Fruit fly (Drosophila melanogaster) whole organism, embryonic: Measurements from ENCODE around the gene Nph.

Experiments used
- Ada2b ChIP-seq: fragments of 200-800 bp; sonication (Bioruptor generic); IDR thresholded peaks from 2 replicates; pipeline ENCODE4 v1.3.6; 2022; ENCODE audit warnings: missing biosample characterization, missing genetic modification characterization
- C15 ChIP-seq: fragments of 200-800 bp; sonication (Bioruptor generic); IDR thresholded peaks from 3 replicates; pipeline ENCODE4 v1.3.6; 2022; ENCODE audit warnings: missing biosample characterization, missing genetic modification characterization
- CG12071 ChIP-seq: fragments of 200-800 bp; sonication (Bioruptor generic); optimal IDR thresholded peaks from 3 replicates; lab custom pipeline; 2018; ENCODE audit warnings: missing biosample characterization, mild to moderate bottlenecking, missing genetic modification characterization
- CG12104 ChIP-seq: fragments of 200-800 bp; sonication (Bioruptor generic); optimal IDR thresholded peaks from 3 replicates; lab custom pipeline; 2016; ENCODE audit warnings: missing biosample characterization, missing genetic modification characterization
- CG13296 ChIP-seq: fragments of 200-800 bp; sonication (Bioruptor generic); optimal IDR thresholded peaks from 3 replicates; lab custom pipeline; 2018; ENCODE audit warnings: missing biosample characterization, mild to moderate bottlenecking, missing genetic modification characterization
- CG13624 ChIP-seq: fragments of 200-800 bp; sonication (Bioruptor generic); optimal IDR thresholded peaks from 2 replicates; lab custom pipeline; 2016; ENCODE audit warnings: missing biosample characterization, missing genetic modification characterization
- CG14441 ChIP-seq: fragments of 200-800 bp; sonication (Bioruptor generic); IDR thresholded peaks from 2 replicates; pipeline ENCODE4 v1.3.6; 2022; ENCODE audit warnings: missing biosample characterization, missing genetic modification characterization
- CG14860 ChIP-seq: fragments of 200-800 bp; sonication (Bioruptor generic); IDR thresholded peaks from 3 replicates; pipeline ENCODE4 v1.3.6; 2022; ENCODE audit warnings: missing biosample characterization, missing genetic modification characterization; ENCODE audit not compliant: partially characterized antibody
- CG17385 ChIP-seq: fragments of 200-800 bp; sonication (Bioruptor generic); optimal IDR thresholded peaks from 3 replicates; lab custom pipeline; 2018; ENCODE audit warnings: missing biosample characterization, mild to moderate bottlenecking, missing genetic modification characterization
- CG18764 ChIP-seq: fragments of 200-800 bp; sonication (Bioruptor generic); optimal IDR thresholded peaks from 3 replicates; lab custom pipeline; 2016; ENCODE audit warnings: missing biosample characterization, missing genetic modification characterization
- CG30431 ChIP-seq: fragments of 200-800 bp; sonication (Bioruptor generic); optimal IDR thresholded peaks from 2 replicates; lab custom pipeline; 2017; ENCODE audit warnings: missing biosample characterization, missing genetic modification characterization
- CG3726 ChIP-seq: fragments of 200-800 bp; sonication (Bioruptor generic); IDR thresholded peaks from 3 replicates; pipeline ENCODE4, ENCODE4 v1.3.6; 2022; ENCODE audit warnings: missing biosample characterization, missing genetic modification characterization
- CG6813 ChIP-seq: fragments of 200-800 bp; sonication (Bioruptor generic); optimal IDR thresholded peaks from 2 replicates; lab custom pipeline; 2017; ENCODE audit warnings: missing biosample characterization, missing genetic modification characterization, mild to moderate bottlenecking, moderate library complexity, missing genetic modification reagents
- CG6854 ChIP-seq: fragments of 200-800 bp; sonication (Bioruptor generic); optimal IDR thresholded peaks from 3 replicates; lab custom pipeline; 2017; ENCODE audit warnings: missing biosample characterization, mild to moderate bottlenecking, missing genetic modification characterization
- CG8290 ChIP-seq, 3 experiments: fragments of 200-800 bp; sonication (Bioruptor generic); optimal IDR thresholded peaks; 2 replicates each; lab custom pipeline; 2016 to 2019; ENCODE audit warnings: missing biosample characterization in 3 of 3, missing genetic modification characterization in 3 of 3, mild to moderate bottlenecking in 2 of 3, moderate library complexity in 1 of 3
- CG9727 ChIP-seq: fragments of 200-800 bp; sonication (Bioruptor generic); optimal IDR thresholded peaks from 3 replicates; lab custom pipeline; 2017; ENCODE audit warnings: missing biosample characterization, mild to moderate bottlenecking, missing genetic modification characterization
- CG9797 ChIP-seq: fragments of 200-800 bp; sonication (Bioruptor generic); optimal IDR thresholded peaks from 3 replicates; lab custom pipeline; 2018; ENCODE audit warnings: missing biosample characterization, mild to moderate bottlenecking, missing genetic modification characterization
- CG9817 ChIP-seq: fragments of 200-800 bp; sonication (Bioruptor generic); optimal IDR thresholded peaks from 2 replicates; lab custom pipeline; 2018; ENCODE audit warnings: missing biosample characterization, mild to moderate bottlenecking, missing genetic modification characterization, moderate library complexity
- CkIIα-i1 ChIP-seq: fragments of 200-800 bp; sonication (Bioruptor generic); IDR thresholded peaks from 2 replicates; pipeline ENCODE4 v1.3.6; 2022; ENCODE audit warnings: missing biosample characterization, missing genetic modification characterization
- D19A ChIP-seq: fragments of 200-800 bp; optimal IDR thresholded peaks from 3 replicates; lab custom pipeline; 2019; ENCODE audit warnings: missing biosample characterization, mild to moderate bottlenecking, missing genetic modification characterization, moderate library complexity
- D19B ChIP-seq: fragments of 200-800 bp; sonication (Bioruptor generic); optimal IDR thresholded peaks from 2 replicates; lab custom pipeline; 2017; ENCODE audit warnings: missing biosample characterization, mild to moderate bottlenecking, missing genetic modification characterization
- Dip2 ChIP-seq: fragments of 200-800 bp; sonication (Bioruptor generic); IDR thresholded peaks from 2 replicates; pipeline ENCODE4 v1.3.6; 2022; ENCODE audit warnings: missing biosample characterization, missing genetic modification characterization
- Ets65A ChIP-seq: fragments of 200-800 bp; sonication (Bioruptor generic); peaks from one replicate; lab custom pipeline; 2016; ENCODE audit warnings: missing biosample characterization, missing genetic modification characterization
- Lim3 ChIP-seq: fragments of 200-800 bp; sonication (Bioruptor generic); IDR thresholded peaks from 2 replicates; pipeline ENCODE4 v1.3.6; 2022; ENCODE audit warnings: missing biosample characterization, missing genetic modification characterization
- Mrtf ChIP-seq: fragments of 200-800 bp; sonication (Bioruptor generic); IDR thresholded peaks from 3 replicates; pipeline ENCODE4 v1.3.6; 2022; ENCODE audit warnings: missing biosample characterization, missing genetic modification characterization
- Sox100B ChIP-seq: fragments of 200-800 bp; sonication (Bioruptor generic); optimal IDR thresholded peaks from 3 replicates; lab custom pipeline; 2018; ENCODE audit warnings: missing biosample characterization, mild to moderate bottlenecking, missing genetic modification characterization
- Ssrp ChIP-seq: fragments of 200-800 bp; sonication (Bioruptor generic); optimal IDR thresholded peaks from 2 replicates; lab custom pipeline; 2018; ENCODE audit warnings: missing biosample characterization, mild to moderate bottlenecking, missing genetic modification characterization, moderate library complexity
- Usf ChIP-seq: fragments of 200-800 bp; sonication (Bioruptor generic); optimal IDR thresholded peaks from 2 replicates; lab custom pipeline; 2017; ENCODE audit warnings: missing genotype, missing biosample characterization, missing genetic modification characterization
- YL-1 ChIP-seq: fragments of 200-800 bp; sonication (Bioruptor generic); optimal IDR thresholded peaks from 3 replicates; lab custom pipeline; 2017; ENCODE audit warnings: missing biosample characterization, mild to moderate bottlenecking, missing genetic modification characterization
- aop ChIP-seq: fragments of 200-800 bp; sonication (Bioruptor generic); IDR thresholded peaks from 2 replicates; pipeline ENCODE4 v1.3.6; 2022; ENCODE audit warnings: missing biosample characterization, missing genetic modification characterization
- da ChIP-seq: fragments of 200-800 bp; sonication (Bioruptor generic); optimal IDR thresholded peaks from 2 replicates; lab custom pipeline; 2016; ENCODE audit warnings: missing biosample characterization, missing genetic modification characterization
- ems ChIP-seq: fragments of 200-800 bp; sonication (Bioruptor generic); optimal IDR thresholded peaks from 3 replicates; lab custom pipeline; 2016; ENCODE audit warnings: missing biosample characterization, missing genetic modification characterization
- eyg ChIP-seq: fragments of 200-800 bp; sonication (Bioruptor generic); optimal IDR thresholded peaks from 3 replicates; lab custom pipeline; 2016; ENCODE audit warnings: missing biosample characterization, missing genetic modification characterization
- gcm ChIP-seq: fragments of 200-800 bp; sonication (Bioruptor generic); optimal IDR thresholded peaks from 2 replicates; lab custom pipeline; 2019; ENCODE audit warnings: missing biosample characterization, mild to moderate bottlenecking, missing genetic modification characterization, moderate library complexity
- jumu ChIP-seq: fragments of 200-800 bp; sonication (Bioruptor generic); optimal IDR thresholded peaks from 3 replicates; lab custom pipeline; 2016; ENCODE audit warnings: missing biosample characterization, missing genetic modification characterization
- kah ChIP-seq: fragments of 200-800 bp; sonication (Bioruptor generic); optimal IDR thresholded peaks from 2 replicates; lab custom pipeline; 2018; ENCODE audit warnings: missing biosample characterization, mild to moderate bottlenecking, missing genetic modification characterization
- nau ChIP-seq: fragments of 200-800 bp; sonication (Bioruptor generic); optimal IDR thresholded peaks from 3 replicates; lab custom pipeline; 2017; ENCODE audit warnings: missing biosample characterization, mild to moderate bottlenecking, missing genetic modification characterization, missing genetic modification reagents
- nmo ChIP-seq: fragments of 200-800 bp; sonication (Bioruptor generic); optimal IDR thresholded peaks from 2 replicates; lab custom pipeline; 2018; ENCODE audit warnings: missing biosample characterization, mild to moderate bottlenecking, missing genetic modification characterization, moderate library complexity
- p53 ChIP-seq: fragments of 200-800 bp; sonication (Bioruptor generic); optimal IDR thresholded peaks from 2 replicates; lab custom pipeline; 2016; ENCODE audit warnings: missing biosample characterization, missing genetic modification characterization
- prd ChIP-seq, 3 experiments: fragments of >200 bp in 2 of 3; fragments of 200-800 bp in 1 of 3; sonication (Bioruptor generic) in 1 of 3; optimal IDR thresholded peaks in 2 of 3; IDR thresholded peaks in 1 of 3; 2 replicates in 2 of 3; 3 replicates in 1 of 3; pipeline versions ENCODE4 v1.3.6 to Lab custom; 2017 to 2022; ENCODE audit warnings: missing biosample characterization in 1 of 3, missing genetic modification characterization in 1 of 3
- row ChIP-seq: fragments of 200-800 bp; sonication (Bioruptor generic); IDR thresholded peaks from 3 replicates; pipeline ENCODE4 v1.3.6; 2022; ENCODE audit warnings: missing biosample characterization, missing genetic modification characterization
- stwl ChIP-seq: fragments of 200-800 bp; sonication (Bioruptor generic); optimal IDR thresholded peaks from 3 replicates; lab custom pipeline; 2018; ENCODE audit warnings: missing biosample characterization, mild to moderate bottlenecking, missing genetic modification characterization, moderate library complexity
- tgo ChIP-seq: fragments of 200-800 bp; sonication (Bioruptor generic); IDR thresholded peaks from 3 replicates; pipeline ENCODE4 v1.3.6; 2022; ENCODE audit warnings: missing biosample characterization, missing genetic modification characterization
- tin ChIP-seq: fragments of 200-800 bp; sonication (Bioruptor generic); optimal IDR thresholded peaks from 3 replicates; lab custom pipeline; 2016; ENCODE audit warnings: missing biosample characterization, missing genetic modification characterization
- trem ChIP-seq: fragments of 200-800 bp; optimal IDR thresholded peaks from 3 replicates; lab custom pipeline; 2019; ENCODE audit warnings: missing biosample characterization, mild to moderate bottlenecking, missing genetic modification characterization, moderate library complexity
- trh ChIP-seq: fragments of 200-800 bp; sonication (Bioruptor generic); optimal IDR thresholded peaks from 2 replicates; lab custom pipeline; 2016; ENCODE audit warnings: missing biosample characterization, missing genetic modification characterization
- twi ChIP-seq: fragments of 200-800 bp; optimal IDR thresholded peaks from 2 replicates; lab custom pipeline; 2019; ENCODE audit warnings: missing biosample characterization, mild to moderate bottlenecking, missing genetic modification characterization, moderate library complexity
- tx ChIP-seq: fragments of 200-800 bp; sonication (Bioruptor generic); optimal IDR thresholded peaks from 2 replicates; lab custom pipeline; 2016; ENCODE audit warnings: missing biosample characterization, missing genetic modification characterization
- unpg ChIP-seq: fragments of 200-800 bp; sonication (Bioruptor generic); optimal IDR thresholded peaks from 3 replicates; lab custom pipeline; 2018; ENCODE audit warnings: missing biosample characterization, mild to moderate bottlenecking, missing genetic modification characterization, moderate library complexity
- zfh2 ChIP-seq: fragments of 200-800 bp; sonication (Bioruptor generic); optimal IDR thresholded peaks from 2 replicates; lab custom pipeline; 2016; ENCODE audit warnings: missing biosample characterization, missing genetic modification characterization

The Nph gene

DNA sequence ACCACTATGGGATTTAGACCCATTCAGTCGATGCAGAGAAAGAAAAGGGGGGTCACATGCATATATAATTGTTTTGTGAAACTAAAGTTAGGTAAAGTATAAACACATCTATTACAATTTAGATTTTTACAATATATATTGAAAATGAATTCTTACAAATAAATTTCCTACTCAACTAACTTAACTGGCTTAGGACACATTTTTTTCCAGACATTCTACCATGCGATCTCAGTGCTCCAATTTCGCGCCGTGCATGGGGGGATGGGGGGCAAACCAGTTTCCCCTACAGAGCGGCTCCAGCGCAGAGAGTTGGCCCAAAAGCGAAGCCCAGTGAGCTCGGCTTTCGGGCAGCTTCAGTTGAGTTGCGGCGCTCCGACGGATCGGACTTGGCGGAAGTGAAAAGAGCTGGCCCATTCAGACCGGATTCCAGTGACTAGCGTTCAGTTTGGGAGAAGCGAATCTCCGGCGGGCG is 21.6 kb downstream of the Nph start, which contains the start of gene CG7896 (continued):
- TF ChIP-seq nau (peak; percentile 38), stwl (tag; lab: Kevin White, UChicago) (no peak), da (GFP tag; lab: Kevin White, UChicago) (no peak), jumu (GFP tag; lab: Kevin White, UChicago) (no peak), tin (GFP tag; lab: Kevin White, UChicago) (peak; percentile 62), Mrtf (GFP tag; lab: Robert Waterston, UW) (peak; percentile 71; the same call in 1 of the 3 replicates), Sox100B (GFP tag; lab: Kevin White, UChicago) (peak; percentile 75), Dip2 (GFP tag; lab: Robert Waterston, UW) (no peak), CG9727 (GFP tag; lab: Kevin White, UChicago) (peak; percentile 67), CG13624 (GFP tag; lab: Kevin White, UChicago) (no peak), CG8290 (GFP tag; optimal IDR thresholded peaks at IDR 0.05; lab: Kevin White, UChicago) (peak; percentile 47), CG8290 (tag; optimal IDR thresholded peaks at IDR 0.05; lab: Kevin White, UChicago) (peak in 1 of 2 experiments; percentile 8), Lim3 (GFP tag; lab: Robert Waterston, UW) (0 out of 2 replicates have a peak, but pooled peaks have one; percentile 38), row (peak; percentile 94), CG17385 (GFP tag; lab: Kevin White, UChicago) (peak; percentile 66), tgo (GFP tag; lab: Robert Waterston, UW) (peak; percentile 88), aop (no peak), trh (GFP tag; lab: Kevin White, UChicago) (no peak), CG18764 (GFP tag; lab: Kevin White, UChicago) (no peak), eyg (GFP tag; lab: Kevin White, UChicago) (no peak), CG6813 (peak; percentile 48), Ets65A (peak; percentile 53), CG13296 (GFP tag; lab: Kevin White, UChicago) (peak; percentile 69), ems (GFP tag; lab: Kevin White, UChicago) (peak; percentile 56), p53 (no peak), gcm (GFP tag; lab: Kevin White, UChicago) (peak; percentile 67), CG12071 (GFP tag; lab: Kevin White, UChicago) (peak; percentile 27), CkIIα-i1 (no peak), CG30431 (peak; percentile 20), Usf (GFP tag; lab: Kevin White, UChicago) (peak; percentile 41), D19B (no peak), trem (tag; lab: Kevin White, UChicago) (peak; percentile 28), Ssrp (tag; lab: Kevin White, UChicago) (peak; percentile 42), YL-1 (GFP tag; lab: Kevin White, UChicago) (no peak), CG6854 (GFP tag; lab: Kevin White, UChicago) (peak; percentile 51), prd (optimal IDR thresholded peaks at IDR 0.05; lab: Kevin White, UChicago) (no peak), prd (GFP tag; IDR thresholded peaks at IDR 0.05; lab: Robert Waterston, UW) (peak; percentile 85), Ada2b (peak; percentile 76), CG3726 (GFP tag; lab: Robert Waterston, UW) (peak; percentile 74; the same call in 2 of the 3 replicates), nmo (GFP tag; lab: Kevin White, UChicago) (peak; percentile 89), CG14441 (GFP tag; lab: Robert Waterston, UW) (peak; percentile 81), D19A (tag; lab: Kevin White, UChicago) (no peak), twi (tag; lab: Kevin White, UChicago) (peak; percentile 33), CG12104 (GFP tag; lab: Kevin White, UChicago) (peak; percentile 22), CG9797 (GFP tag; lab: Kevin White, UChicago) (no peak), unpg (GFP tag; lab: Kevin White, UChicago) (peak; percentile 58), zfh2 (peak; percentile 28), kah (GFP tag; lab: Kevin White, UChicago) (peak; percentile 10), CG9817 (tag; lab: Kevin White, UChicago) (peak; percentile 50), CG14860 (no peak), tx (no peak), C15 (GFP tag; lab: Robert Waterston, UW) (no peak)
